Worm (Caenorhabditis elegans): ENCODE results near the gene C33F10.12.

- TF ChIP-seq ceh-44 (GFP tag; IDR thresholded peaks at IDR 0.05) (no peak), aha-1 (tag) (no peak), lsy-2 (tag; optimal IDR thresholded peaks at IDR 0.05) (no peak), nhr-11 (tag; optimal IDR thresholded peaks at IDR 0.05) (no peak), snpc-1.2 (GFP tag; IDR thresholded peaks at IDR 0.05) (no peak), lin-15B (tag; optimal IDR thresholded peaks at IDR 0.05) (no peak), lin-1 (GFP tag; IDR thresholded peaks at IDR 0.05) (no peak), skn-1 (tag; optimal IDR thresholded peaks at IDR 0.05) (no peak), ama-1 (optimal IDR thresholded peaks at IDR 0.05) (no peak), snpc-4 (tag; optimal IDR thresholded peaks at IDR 0.05) (no peak), F44E2.7 (GFP tag; IDR thresholded peaks at IDR 0.05) (no peak), daf-8 (GFP tag; IDR thresholded peaks at IDR 0.05) (no peak), nhr-10 (tag; optimal IDR thresholded peaks at IDR 0.05) (no peak), nhr-48 (tag; optimal IDR thresholded peaks at IDR 0.05) (no peak)
These were observed 46.8 kb upstream of the C33F10.12 start for ce11 chrII:4884403-4884802.
